Worm (Caenorhabditis elegans): ENCODE results near the gene F47B7.2.

The F47B7.2 gene

ce11 chrX:3820666-3821065, 48.1 kb downstream of the F47B7.2 start:
- no peak for TF ChIP-seq ztf-29 (GFP tag; IDR thresholded peaks at IDR 0.05)
- TF ChIP-seq med-1 (GFP tag; optimal IDR thresholded peaks at IDR 0.05; ENCODE audit: insufficient read depth), result no peak
- no peak for TF ChIP-seq flt-1 (GFP tag; IDR thresholded peaks at IDR 0.05)
- no peak for TF ChIP-seq ztf-23 (GFP tag; IDR thresholded peaks at IDR 0.05)

DNA sequence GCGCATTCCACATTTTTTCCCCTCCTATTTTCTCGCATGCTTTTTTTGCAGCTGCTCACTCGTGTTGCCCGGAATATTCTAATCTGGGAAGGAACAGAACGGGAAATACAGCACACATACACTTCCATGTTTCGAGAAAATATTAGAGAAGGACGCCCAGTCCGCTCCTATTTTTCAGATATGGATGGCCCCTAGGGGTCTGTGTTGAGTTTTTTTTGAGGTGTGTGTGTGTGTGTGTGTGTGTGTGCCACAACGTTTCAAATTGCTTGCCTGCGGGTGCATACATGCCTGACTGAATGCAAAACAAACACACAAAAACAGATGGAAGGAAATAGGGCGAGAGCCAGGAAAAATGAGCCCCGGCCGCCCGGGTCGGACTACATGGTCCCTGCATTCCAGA, 49.0 kb downstream of the F47B7.2 start:
- no peak for TF ChIP-seq klf-2 (GFP tag; conservative IDR thresholded peaks at IDR 0.05)

DNA sequence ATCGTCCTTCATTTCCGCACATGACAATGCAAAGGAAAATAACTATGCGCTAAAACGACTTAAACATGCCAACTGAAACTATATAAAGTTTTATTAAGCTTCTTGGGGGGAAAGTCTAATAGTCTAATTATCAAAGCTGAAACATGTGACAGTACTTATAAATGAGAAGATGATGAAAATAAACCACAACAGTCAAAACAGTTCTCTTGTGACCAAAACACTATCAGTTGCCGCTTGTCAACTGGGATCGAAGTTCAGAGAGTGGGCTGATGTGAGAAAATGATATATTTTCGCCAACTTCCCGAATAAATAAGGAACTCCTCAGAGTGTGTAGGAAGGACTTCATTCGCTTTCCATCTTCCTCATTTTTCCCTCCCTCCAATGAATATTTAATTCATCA, 49.5 kb downstream of the F47B7.2 start:
- TF ChIP-seq ref-1 (GFP tag; conservative IDR thresholded peaks at IDR 0.05) (no peak), tab-1 (GFP tag; IDR thresholded peaks at IDR 0.05) (no peak), T22C8.4 (GFP tag; IDR thresholded peaks at IDR 0.05) (no peak)

DNA sequence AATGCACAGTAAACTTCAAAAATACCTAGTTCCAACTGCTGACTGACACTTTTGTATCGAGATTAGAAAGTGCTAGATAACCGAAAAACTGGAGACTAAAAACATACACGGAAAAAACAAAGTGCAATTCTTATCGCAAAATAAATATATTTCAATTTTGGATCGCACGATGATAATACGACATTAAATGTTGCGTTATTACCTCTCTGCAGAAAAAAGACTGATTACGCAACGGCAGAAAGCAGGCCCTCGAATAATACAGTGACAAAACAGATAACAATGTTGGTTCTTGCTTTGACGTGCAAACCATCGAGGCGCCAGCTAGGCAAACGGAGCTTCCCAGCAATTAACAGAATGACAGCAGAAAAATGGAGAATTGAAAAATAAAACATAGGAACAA, 51.3 kb downstream of the F47B7.2 start:
- TF ChIP-seq tab-1 (GFP tag; IDR thresholded peaks at IDR 0.05), result no peak
- no peak for TF ChIP-seq ref-1 (GFP tag; conservative IDR thresholded peaks at IDR 0.05)
- no peak for TF ChIP-seq cog-1 (tag; optimal IDR thresholded peaks at IDR 0.05)

- TF ChIP-seq ztf-23 (GFP tag; IDR thresholded peaks at IDR 0.05) (no peak), flt-1 (GFP tag; IDR thresholded peaks at IDR 0.05) (peak; percentile 24; the same call in 1 of the 2 replicates), ref-1 (GFP tag; conservative IDR thresholded peaks at IDR 0.05) (no peak), T22C8.4 (GFP tag; IDR thresholded peaks at IDR 0.05) (no peak), med-1 (GFP tag; optimal IDR thresholded peaks at IDR 0.05; ENCODE audit: insufficient read depth) (no peak)
Observed at ce11 chrX:3824443-3824842, 51.9 kb downstream of the F47B7.2 start.

- no peak for TF ChIP-seq cog-1 (tag; optimal IDR thresholded peaks at IDR 0.05)
- no peak for TF ChIP-seq tab-1 (GFP tag; IDR thresholded peaks at IDR 0.05)
- TF ChIP-seq med-1 (GFP tag; optimal IDR thresholded peaks at IDR 0.05; ENCODE audit: insufficient read depth), result no peak
- no peak for TF ChIP-seq ztf-29 (GFP tag; IDR thresholded peaks at IDR 0.05)
- TF ChIP-seq klf-2 (GFP tag; conservative IDR thresholded peaks at IDR 0.05), result no peak
- TF ChIP-seq flt-1 (GFP tag; IDR thresholded peaks at IDR 0.05), result no peak
- no peak for TF ChIP-seq T22C8.4 (GFP tag; IDR thresholded peaks at IDR 0.05)
- TF ChIP-seq ref-1 (GFP tag; conservative IDR thresholded peaks at IDR 0.05), result no peak
- TF ChIP-seq ztf-23 (GFP tag; IDR thresholded peaks at IDR 0.05), result no peak
Observed at ce11 chrX:3824907-3825689, 52.5 kb downstream of the F47B7.2 start.

- no peak for TF ChIP-seq ref-1 (GFP tag; conservative IDR thresholded peaks at IDR 0.05)
- no peak for TF ChIP-seq cog-1 (tag; optimal IDR thresholded peaks at IDR 0.05)
- no peak for TF ChIP-seq tab-1 (GFP tag; IDR thresholded peaks at IDR 0.05)
- TF ChIP-seq T22C8.4 (GFP tag; IDR thresholded peaks at IDR 0.05), result no peak
- TF ChIP-seq ztf-29 (GFP tag; IDR thresholded peaks at IDR 0.05), result no peak
- TF ChIP-seq klf-2 (GFP tag; conservative IDR thresholded peaks at IDR 0.05), result no peak
Observed at ce11 chrX:3826172-3826571, 53.6 kb downstream of the F47B7.2 start.

- TF ChIP-seq cog-1 (tag; optimal IDR thresholded peaks at IDR 0.05) (no peak), flt-1 (GFP tag; IDR thresholded peaks at IDR 0.05) (no peak), T22C8.4 (GFP tag; IDR thresholded peaks at IDR 0.05) (no peak), ztf-29 (GFP tag; IDR thresholded peaks at IDR 0.05) (no peak), ztf-23 (GFP tag; IDR thresholded peaks at IDR 0.05) (no peak), tab-1 (GFP tag; IDR thresholded peaks at IDR 0.05) (no peak), ref-1 (GFP tag; conservative IDR thresholded peaks at IDR 0.05) (no peak), med-1 (GFP tag; optimal IDR thresholded peaks at IDR 0.05; ENCODE audit: insufficient read depth) (no peak), klf-2 (GFP tag; conservative IDR thresholded peaks at IDR 0.05) (no peak)
Observed at ce11 chrX:3826863-3827262, 54.3 kb downstream of the F47B7.2 start, which contains the start of gene fkh-9. Gene fkh-9, minus strand, starts transcription at chrX:3826963.

ce11 chrX:3827311-3827710, 54.7 kb downstream of the F47B7.2 start:
- TF ChIP-seq klf-2 (GFP tag; conservative IDR thresholded peaks at IDR 0.05), result no peak
- TF ChIP-seq med-1 (GFP tag; optimal IDR thresholded peaks at IDR 0.05; ENCODE audit: insufficient read depth), result no peak
- no peak for TF ChIP-seq T22C8.4 (GFP tag; IDR thresholded peaks at IDR 0.05)
- no peak for TF ChIP-seq flt-1 (GFP tag; IDR thresholded peaks at IDR 0.05)
- TF ChIP-seq ztf-23 (GFP tag; IDR thresholded peaks at IDR 0.05), result no peak
- no peak for TF ChIP-seq cog-1 (tag; optimal IDR thresholded peaks at IDR 0.05)
- no peak for TF ChIP-seq tab-1 (GFP tag; IDR thresholded peaks at IDR 0.05)
- TF ChIP-seq ref-1 (GFP tag; conservative IDR thresholded peaks at IDR 0.05), result no peak
- no peak for TF ChIP-seq ztf-29 (GFP tag; IDR thresholded peaks at IDR 0.05)

Measured in whole organism, midembryonic.